Worm (Caenorhabditis elegans): ENCODE measurements around the gene trp-1.

DNA sequence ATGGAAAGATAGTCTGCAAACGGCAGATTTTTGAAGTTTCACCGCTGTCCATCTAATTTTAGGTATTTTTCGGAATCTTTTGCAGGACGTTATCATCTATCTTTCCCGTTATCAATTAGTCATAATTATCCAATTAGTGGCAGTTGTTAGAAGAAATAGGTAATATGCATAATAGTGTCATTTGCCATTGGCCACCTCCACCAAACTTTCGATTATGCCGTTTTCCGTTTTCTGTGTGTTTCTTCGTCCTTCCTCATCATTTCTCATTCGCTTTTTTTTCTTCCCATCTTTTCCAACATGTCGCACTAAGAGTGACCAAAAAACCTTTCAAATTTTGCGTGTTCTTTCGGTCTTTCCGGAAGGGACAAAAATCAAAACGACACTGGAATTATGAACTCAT, 29.4 kb downstream of the trp-1 start:
- TF ChIP-seq lsy-2 (tag; optimal IDR thresholded peaks at IDR 0.05) (no peak), unc-120 (tag; optimal IDR thresholded peaks at IDR 0.05; ENCODE audit: poor library complexity, severe bottlenecking) (no peak)

Data from whole organism, mixed stage, embryonic.